Worm (Caenorhabditis elegans) whole organism, late embryonic: ENCODE measurements around the gene sir-2.1.

Source experiments
- F13H6.1 ChIP-seq: sonication (generic microtip); optimal IDR thresholded peaks from 2 replicates; lab custom pipeline; 2016; ENCODE audit warnings: missing genetic modification characterization, missing compliant biosample characterization
- K02D7.2 ChIP-seq: sonication (generic microtip); optimal IDR thresholded peaks from 2 replicates; lab custom pipeline; 2017; ENCODE audit warnings: mild to moderate bottlenecking, missing genetic modification characterization, missing compliant biosample characterization
- K09A11.1 ChIP-seq: sonication (generic microtip); optimal IDR thresholded peaks from 2 replicates; lab custom pipeline; 2017; ENCODE audit warnings: antibody characterized with exemption, mild to moderate bottlenecking, missing genetic modification characterization, missing compliant biosample characterization; ENCODE audit not compliant: insufficient read depth
- T23F11.4 ChIP-seq: fragments of 200-800 bp; sonication (Bioruptor generic); optimal IDR thresholded peaks from 2 replicates; lab custom pipeline; 2018; ENCODE audit warnings: mild to moderate bottlenecking, missing genetic modification characterization, missing compliant biosample characterization
- ama-1 ChIP-seq: fragments of 150-350 bp; optimal IDR thresholded peaks from 2 replicates; lab custom pipeline; 2014
- ceh-14 ChIP-seq: sonication (generic microtip); optimal IDR thresholded peaks from 2 replicates; lab custom pipeline; 2016; ENCODE audit warnings: missing genotype, missing genetic modification characterization, missing compliant biosample characterization
- ceh-2 ChIP-seq: sonication (generic microtip); optimal IDR thresholded peaks from 2 replicates; lab custom pipeline; 2016; ENCODE audit warnings: missing genotype, missing genetic modification characterization, missing compliant biosample characterization
- ceh-22 ChIP-seq: sonication (generic microtip); optimal IDR thresholded peaks from 2 replicates; lab custom pipeline; 2017; ENCODE audit warnings: missing biosample characterization, missing genetic modification characterization
- ceh-30 ChIP-seq: fragments of 150-350 bp; optimal IDR thresholded peaks from 2 replicates; lab custom pipeline; 2014; ENCODE audit warnings: missing biosample characterization, missing genetic modification characterization
- ceh-31 ChIP-seq: sonication (generic microtip); optimal IDR thresholded peaks from 2 replicates; lab custom pipeline; 2016; ENCODE audit warnings: missing genetic modification characterization, missing compliant biosample characterization
- ceh-9 ChIP-seq: sonication (generic microtip); optimal IDR thresholded peaks from 2 replicates; lab custom pipeline; 2016; ENCODE audit warnings: mild to moderate bottlenecking, missing genetic modification characterization, inconsistent platforms, missing compliant biosample characterization
- che-1 ChIP-seq: sonication (generic microtip); optimal IDR thresholded peaks from 2 replicates; lab custom pipeline; 2016; ENCODE audit warnings: mild to moderate bottlenecking, missing genetic modification characterization, missing compliant biosample characterization
- dmd-4 ChIP-seq: sonication (generic microtip); optimal IDR thresholded peaks from 2 replicates; lab custom pipeline; 2016; ENCODE audit warnings: borderline replicate concordance, missing genetic modification characterization, missing compliant biosample characterization
- dve-1 ChIP-seq: sonication (generic microtip); optimal IDR thresholded peaks from 2 replicates; lab custom pipeline; 2017; ENCODE audit warnings: antibody characterized with exemption, mild to moderate bottlenecking, missing genetic modification characterization, missing compliant biosample characterization
- elt-4 ChIP-seq: sonication (generic microtip); optimal IDR thresholded peaks from 2 replicates; lab custom pipeline; 2016; ENCODE audit warnings: missing genetic modification characterization, missing compliant biosample characterization
- ets-4 ChIP-seq: sonication (generic microtip); optimal IDR thresholded peaks from 2 replicates; lab custom pipeline; 2016; ENCODE audit warnings: missing genetic modification characterization, missing compliant biosample characterization
- fkh-10 ChIP-seq: fragments of 150-350 bp; optimal IDR thresholded peaks from 2 replicates; lab custom pipeline; 2014; ENCODE audit warnings: missing biosample characterization, missing genetic modification reagents, missing genetic modification characterization
- fkh-6 ChIP-seq: sonication (generic microtip); optimal IDR thresholded peaks from 2 replicates; lab custom pipeline; 2016; ENCODE audit warnings: missing genetic modification characterization, missing compliant biosample characterization
- gmeb-2 ChIP-seq: sonication (generic microtip); optimal IDR thresholded peaks from 2 replicates; lab custom pipeline; 2016; ENCODE audit warnings: missing genetic modification characterization, inconsistent platforms, missing compliant biosample characterization
- hlh-13 ChIP-seq: fragments of 200-800 bp; sonication (Bioruptor generic); optimal IDR thresholded peaks from 2 replicates; lab custom pipeline; 2018; ENCODE audit warnings: mild to moderate bottlenecking, missing genetic modification characterization, missing compliant biosample characterization
- hlh-30 ChIP-seq: sonication (generic microtip); optimal IDR thresholded peaks from 2 replicates; lab custom pipeline; 2017; ENCODE audit warnings: antibody characterized with exemption, missing genetic modification characterization, missing compliant biosample characterization; ENCODE audit not compliant: insufficient read depth
- hlh-6 ChIP-seq: sonication (generic microtip); optimal IDR thresholded peaks from 2 replicates; lab custom pipeline; 2016; ENCODE audit warnings: missing genotype, missing genetic modification characterization, missing compliant biosample characterization
- hlh-8 ChIP-seq: sonication (generic microtip); optimal IDR thresholded peaks from 2 replicates; lab custom pipeline; 2016; ENCODE audit warnings: missing genotype, missing genetic modification characterization, missing compliant biosample characterization
- lin-11 ChIP-seq: fragments of 200-800 bp; sonication (Bioruptor generic); optimal IDR thresholded peaks from 2 replicates; lab custom pipeline; 2018; ENCODE audit warnings: mild to moderate bottlenecking, missing genetic modification characterization, missing compliant biosample characterization
- madf-2 ChIP-seq: sonication (generic microtip); optimal IDR thresholded peaks from 2 replicates; lab custom pipeline; 2017; ENCODE audit warnings: missing genetic modification characterization, missing compliant biosample characterization
- nfya-1 ChIP-seq: sonication (generic microtip); optimal IDR thresholded peaks from 2 replicates; lab custom pipeline; 2017; ENCODE audit warnings: missing genetic modification characterization, mild to moderate bottlenecking, missing compliant biosample characterization, antibody characterized with exemption, moderate library complexity
- nhr-11 ChIP-seq: fragments of 150-350 bp; optimal IDR thresholded peaks from 2 replicates; lab custom pipeline; 2014; ENCODE audit warnings: missing biosample characterization, missing genetic modification characterization
- npax-4 ChIP-seq: sonication (generic microtip); optimal IDR thresholded peaks from 2 replicates; lab custom pipeline; 2016; ENCODE audit warnings: missing genetic modification characterization, missing compliant biosample characterization
- pat-9 ChIP-seq: fragments of 200-800 bp; sonication (Bioruptor generic); optimal IDR thresholded peaks from 2 replicates; lab custom pipeline; 2018; ENCODE audit warnings: mild to moderate bottlenecking, missing genetic modification characterization, moderate library complexity, missing compliant biosample characterization
- pax-1 ChIP-seq: fragments of 150-350 bp; optimal IDR thresholded peaks from 2 replicates; lab custom pipeline; 2014; ENCODE audit warnings: missing biosample characterization, missing genetic modification characterization
- pha-4 ChIP-seq: fragments of 150-350 bp; optimal IDR thresholded peaks from 2 replicates; lab custom pipeline; 2018; ENCODE audit warnings: missing biosample characterization, missing genetic modification reagents, missing genetic modification characterization
- pqm-1 ChIP-seq: sonication (generic microtip); optimal IDR thresholded peaks from 2 replicates; lab custom pipeline; 2016; ENCODE audit warnings: missing genetic modification characterization, missing compliant biosample characterization
- pros-1 ChIP-seq: fragments of 150-350 bp; optimal IDR thresholded peaks from 2 replicates; lab custom pipeline; 2014; ENCODE audit warnings: missing biosample characterization, missing genetic modification reagents, missing genetic modification characterization
- ref-2 ChIP-seq: sonication (generic microtip); optimal IDR thresholded peaks from 2 replicates; lab custom pipeline; 2016; ENCODE audit warnings: missing genetic modification characterization, missing compliant biosample characterization
- rnt-1 ChIP-seq: sonication (generic microtip); optimal IDR thresholded peaks from 2 replicates; lab custom pipeline; 2016; ENCODE audit warnings: missing genetic modification characterization, missing compliant biosample characterization
- sdc-2 ChIP-seq: sonication (generic microtip); optimal IDR thresholded peaks from 2 replicates; lab custom pipeline; 2016; ENCODE audit warnings: missing genotype, missing genetic modification characterization, missing compliant biosample characterization
- sox-4 ChIP-seq: sonication (generic microtip); optimal IDR thresholded peaks from 2 replicates; lab custom pipeline; 2017; ENCODE audit warnings: mild to moderate bottlenecking, missing genetic modification characterization, inconsistent platforms, missing compliant biosample characterization
- tbx-2 ChIP-seq: sonication (generic microtip); optimal IDR thresholded peaks from 2 replicates; lab custom pipeline; 2016; ENCODE audit warnings: missing genetic modification characterization, missing compliant biosample characterization
- tbx-7 ChIP-seq: sonication (generic microtip); optimal IDR thresholded peaks from 2 replicates; lab custom pipeline; 2016; ENCODE audit warnings: missing genotype, missing genetic modification characterization, missing compliant biosample characterization
- ttx-3 ChIP-seq: sonication (generic microtip); optimal IDR thresholded peaks from 2 replicates; lab custom pipeline; 2016; ENCODE audit warnings: missing genetic modification reagents, missing genetic modification characterization, missing compliant biosample characterization
- unc-3 ChIP-seq, 2 experiments: fragments of 200-800 bp in 1 of 2; sonication (Bioruptor generic) in 1 of 2; sonication (generic microtip) in 1 of 2; conservative IDR thresholded peaks in 1 of 2; optimal IDR thresholded peaks in 1 of 2; 2 replicates each; pipeline versions ENCODE4 v1.3.6 to Lab custom; 2016 to 2022; ENCODE audit warnings: missing compliant biosample characterization in 2 of 2, missing genetic modification characterization in 2 of 2, missing genetic modification reagents in 1 of 2
- unc-42 ChIP-seq: sonication (generic microtip); optimal IDR thresholded peaks from 2 replicates; lab custom pipeline; 2016; ENCODE audit warnings: missing genotype, missing genetic modification characterization, missing compliant biosample characterization
- unc-55 ChIP-seq: sonication (generic microtip); optimal IDR thresholded peaks from 2 replicates; lab custom pipeline; 2017; ENCODE audit warnings: missing biosample characterization, missing genetic modification reagents, missing genetic modification characterization

sir-2.1 gene

DNA sequence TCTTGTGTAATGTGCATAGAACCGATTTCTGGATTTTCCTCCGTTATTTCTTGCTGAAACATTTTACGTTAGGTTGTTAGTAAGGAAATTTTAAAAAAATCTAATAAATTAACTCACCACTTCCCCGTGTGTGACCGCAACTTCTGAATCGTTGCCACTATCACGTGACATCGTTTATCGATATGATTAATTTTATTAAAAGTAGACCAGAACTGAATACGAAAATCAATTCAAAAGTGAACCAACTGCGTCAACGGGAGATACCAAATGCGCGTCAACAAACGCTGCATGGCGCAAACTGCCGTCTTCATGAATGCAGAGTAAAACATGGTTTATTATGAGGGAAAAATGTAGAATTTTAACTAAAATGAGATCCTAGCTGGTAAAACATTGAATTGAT is at the start of gene sir-2.1:
Gene sir-2.1, minus strand, starts transcription at position 212 of the 400 bp plus-strand sequence.
- TF ChIP-seq npax-4 (tag; lab: Kevin White, UChicago): no peak
- no peak for TF ChIP-seq che-1
- TF ChIP-seq fkh-10 (GFP tag; lab: Kevin White, UChicago): no peak
- peak; percentile 0 for TF ChIP-seq unc-42
- TF ChIP-seq hlh-30 (tag; lab: Kevin White, UChicago): peak; percentile 38
- TF ChIP-seq madf-2 (tag; lab: Kevin White, UChicago): no peak

ce11 chrIV:10413828-10414227 is 47.8 kb upstream of the sir-2.1 start, which contains the start of gene R10H10.7:
R10H10.7 (minus strand) TSS chrIV:10413928.
- TF ChIP-seq tbx-2 (tag; lab: Kevin White, UChicago) (no peak), che-1 (no peak), fkh-10 (GFP tag; lab: Kevin White, UChicago) (no peak), sdc-2 (tag; lab: Kevin White, UChicago) (no peak), ceh-9 (tag; lab: Kevin White, UChicago) (no peak), fkh-6 (tag; lab: Kevin White, UChicago) (no peak), ttx-3 (tag; lab: Kevin White, UChicago) (no peak), elt-4 (tag; lab: Kevin White, UChicago) (no peak), pros-1 (tag; lab: Kevin White, UChicago) (no peak), ceh-22 (tag; lab: Kevin White, UChicago) (no peak), dmd-4 (tag; lab: Kevin White, UChicago) (no peak), unc-3 (GFP tag; conservative IDR thresholded peaks at IDR 0.05; lab: Robert Waterston, UW) (no peak), unc-3 (tag; optimal IDR thresholded peaks at IDR 0.05; lab: Kevin White, UChicago) (no peak), K02D7.2 (tag; lab: Kevin White, UChicago) (no peak), unc-42 (no peak), pat-9 (tag; lab: Kevin White, UChicago) (no peak), ceh-31 (tag; lab: Kevin White, UChicago) (no peak), hlh-8 (tag; lab: Kevin White, UChicago) (no peak)

- TF ChIP-seq dve-1 (tag; lab: Kevin White, UChicago): no peak
- TF ChIP-seq sox-4 (tag; lab: Kevin White, UChicago): no peak
- TF ChIP-seq ttx-3 (tag; lab: Kevin White, UChicago): no peak
- TF ChIP-seq hlh-6 (tag; lab: Kevin White, UChicago): no peak
- no peak for TF ChIP-seq ceh-31 (tag; lab: Kevin White, UChicago)
- TF ChIP-seq pqm-1 (tag; lab: Kevin White, UChicago): no peak
- no peak for TF ChIP-seq ceh-2 (tag; lab: Kevin White, UChicago)
- no peak for TF ChIP-seq gmeb-2 (tag; lab: Kevin White, UChicago)
- no peak for TF ChIP-seq pax-1
- TF ChIP-seq lin-11 (tag; lab: Kevin White, UChicago): no peak
- no peak for TF ChIP-seq T23F11.4
- no peak for TF ChIP-seq F13H6.1 (tag; lab: Kevin White, UChicago)
- TF ChIP-seq unc-55: no peak
- no peak for TF ChIP-seq ref-2 (tag; lab: Kevin White, UChicago)
- no peak for TF ChIP-seq ama-1 (lab: Kevin White, UChicago)
- TF ChIP-seq tbx-2 (tag; lab: Kevin White, UChicago): no peak
- TF ChIP-seq ceh-30 (tag; lab: Kevin White, UChicago): no peak
Observed at ce11 chrIV:10409377-10409776, 43.3 kb upstream of the sir-2.1 start, which contains the start of gene rfk-1. rfk-1 (minus strand) TSS chrIV:10409477.

DNA sequence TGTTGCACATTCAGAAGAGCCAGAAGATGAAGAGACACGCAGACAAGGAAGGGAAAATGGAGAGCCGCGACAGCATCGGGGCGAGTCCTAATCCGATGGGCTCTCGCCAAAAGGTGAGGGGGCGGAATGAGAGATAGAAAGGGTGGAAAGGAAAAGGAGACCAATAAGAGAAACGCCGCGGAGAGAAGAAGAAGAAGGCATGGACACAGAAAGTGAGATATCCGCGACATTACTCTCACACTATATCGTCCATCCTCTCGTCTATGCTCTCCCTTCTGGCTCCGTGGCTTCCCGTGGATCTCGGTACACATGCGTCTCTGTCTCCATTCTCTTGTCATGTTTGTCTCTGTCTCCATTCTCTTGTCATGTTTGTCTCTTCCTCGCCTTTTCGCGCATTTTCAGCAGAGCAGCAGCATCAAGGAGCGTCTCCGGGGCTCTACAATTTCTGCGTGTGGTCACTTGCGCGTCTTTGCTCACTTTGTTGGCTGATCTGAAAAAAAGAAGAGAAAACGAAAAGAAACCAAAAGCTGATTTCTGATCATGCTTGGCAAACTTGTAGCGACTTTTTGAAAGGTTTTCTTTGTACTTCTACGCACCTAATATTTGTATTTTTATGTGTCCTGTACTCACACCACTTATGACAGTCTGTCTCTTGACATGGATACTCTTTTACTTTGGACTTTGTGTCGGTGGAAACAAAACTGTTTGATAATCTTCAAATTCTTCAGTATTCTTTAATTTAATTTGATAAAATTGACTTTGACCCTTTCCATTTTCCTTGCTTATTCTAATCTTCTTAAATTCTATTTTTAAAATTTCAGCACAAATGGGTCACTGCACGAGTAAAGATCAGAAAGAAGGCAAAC is 37.4 kb upstream of the sir-2.1 start, which contains the start of gene gpa-7:
Gene gpa-7, plus strand, starts transcription at position 816 of the 866 bp plus-strand sequence.
- TF ChIP-seq hlh-13 (GFP tag; lab: Kevin White, UChicago) (no peak), npax-4 (tag; lab: Kevin White, UChicago) (no peak), pha-4 (no peak), ref-2 (tag; lab: Kevin White, UChicago) (peak; percentile 71), ceh-30 (tag; lab: Kevin White, UChicago) (no peak), nhr-11 (tag; lab: Kevin White, UChicago) (no peak), madf-2 (tag; lab: Kevin White, UChicago) (no peak), K09A11.1 (tag; lab: Kevin White, UChicago) (no peak), ets-4 (no peak), rnt-1 (tag; lab: Kevin White, UChicago) (peak; percentile 44), tbx-7 (tag; lab: Kevin White, UChicago) (no peak), fkh-6 (tag; lab: Kevin White, UChicago) (no peak), nfya-1 (peak; percentile 86), hlh-8 (tag; lab: Kevin White, UChicago) (peak; percentile 33), ceh-14 (tag; lab: Kevin White, UChicago) (peak; percentile 75), ceh-31 (tag; lab: Kevin White, UChicago) (peak; percentile 88), dve-1 (tag; lab: Kevin White, UChicago) (no peak), unc-3 (GFP tag; conservative IDR thresholded peaks at IDR 0.05; lab: Robert Waterston, UW) (no peak; the same call in 1 of the 2 replicates), unc-3 (tag; optimal IDR thresholded peaks at IDR 0.05; lab: Kevin White, UChicago) (peak; percentile 50)
